Worm (Caenorhabditis elegans) whole organism, late embryonic: ENCODE measurements around the gene cdh-5.

ENCODE experiments used
- C38D4.7 ChIP-seq: fragments of 200-800 bp; sonication (Bioruptor generic); optimal IDR thresholded peaks from 2 replicates; lab custom pipeline; 2018; ENCODE audit warnings: mild to moderate bottlenecking, missing genetic modification characterization, moderate library complexity, missing compliant biosample characterization
- K02D7.2 ChIP-seq: sonication (generic microtip); optimal IDR thresholded peaks from 2 replicates; lab custom pipeline; 2017; ENCODE audit warnings: mild to moderate bottlenecking, missing genetic modification characterization, missing compliant biosample characterization
- K09A11.1 ChIP-seq: sonication (generic microtip); optimal IDR thresholded peaks from 2 replicates; lab custom pipeline; 2017; ENCODE audit warnings: antibody characterized with exemption, mild to moderate bottlenecking, missing genetic modification characterization, missing compliant biosample characterization; ENCODE audit not compliant: insufficient read depth
- Y22D7AL.16 ChIP-seq: sonication (generic microtip); optimal IDR thresholded peaks from 2 replicates; lab custom pipeline; 2016; ENCODE audit warnings: missing genetic modification characterization, missing compliant biosample characterization
- ceh-18 ChIP-seq: sonication (generic microtip); optimal IDR thresholded peaks from 2 replicates; lab custom pipeline; 2016; ENCODE audit warnings: missing genetic modification characterization, missing compliant biosample characterization
- ceh-2 ChIP-seq: sonication (generic microtip); optimal IDR thresholded peaks from 2 replicates; lab custom pipeline; 2016; ENCODE audit warnings: missing genotype, missing genetic modification characterization, missing compliant biosample characterization
- ceh-24 ChIP-seq: sonication (generic microtip); optimal IDR thresholded peaks from 2 replicates; lab custom pipeline; 2016; ENCODE audit warnings: mild to moderate bottlenecking, missing genetic modification characterization, missing compliant biosample characterization
- ceh-30 ChIP-seq: fragments of 150-350 bp; optimal IDR thresholded peaks from 2 replicates; lab custom pipeline; 2014; ENCODE audit warnings: missing biosample characterization, missing genetic modification characterization
- ceh-48 ChIP-seq: sonication (generic microtip); optimal IDR thresholded peaks from 2 replicates; lab custom pipeline; 2016; ENCODE audit warnings: missing genetic modification characterization, inconsistent platforms, missing compliant biosample characterization
- che-1 ChIP-seq: sonication (generic microtip); optimal IDR thresholded peaks from 2 replicates; lab custom pipeline; 2016; ENCODE audit warnings: mild to moderate bottlenecking, missing genetic modification characterization, missing compliant biosample characterization
- dmd-4 ChIP-seq: sonication (generic microtip); optimal IDR thresholded peaks from 2 replicates; lab custom pipeline; 2016; ENCODE audit warnings: borderline replicate concordance, missing genetic modification characterization, missing compliant biosample characterization
- dve-1 ChIP-seq: sonication (generic microtip); optimal IDR thresholded peaks from 2 replicates; lab custom pipeline; 2017; ENCODE audit warnings: antibody characterized with exemption, mild to moderate bottlenecking, missing genetic modification characterization, missing compliant biosample characterization
- elt-2 ChIP-seq: sonication (generic microtip); optimal IDR thresholded peaks from 2 replicates; lab custom pipeline; 2016; ENCODE audit warnings: missing genetic modification reagents, missing genetic modification characterization, missing compliant biosample characterization
- elt-4 ChIP-seq: sonication (generic microtip); optimal IDR thresholded peaks from 2 replicates; lab custom pipeline; 2016; ENCODE audit warnings: missing genetic modification characterization, missing compliant biosample characterization
- eyg-1 ChIP-seq: sonication (generic microtip); optimal IDR thresholded peaks from 2 replicates; lab custom pipeline; 2016; ENCODE audit warnings: missing genotype, missing genetic modification characterization, missing compliant biosample characterization
- fax-1 ChIP-seq: sonication (generic microtip); optimal IDR thresholded peaks from 2 replicates; lab custom pipeline; 2016; ENCODE audit warnings: missing genotype, missing genetic modification characterization, missing compliant biosample characterization
- fkh-6 ChIP-seq: sonication (generic microtip); optimal IDR thresholded peaks from 2 replicates; lab custom pipeline; 2016; ENCODE audit warnings: missing genetic modification characterization, missing compliant biosample characterization
- hlh-13 ChIP-seq: fragments of 200-800 bp; sonication (Bioruptor generic); optimal IDR thresholded peaks from 2 replicates; lab custom pipeline; 2018; ENCODE audit warnings: mild to moderate bottlenecking, missing genetic modification characterization, missing compliant biosample characterization
- hlh-15 ChIP-seq: sonication (generic microtip); optimal IDR thresholded peaks from 2 replicates; lab custom pipeline; 2016; ENCODE audit warnings: missing genetic modification characterization, missing compliant biosample characterization
- hlh-6 ChIP-seq: sonication (generic microtip); optimal IDR thresholded peaks from 2 replicates; lab custom pipeline; 2016; ENCODE audit warnings: missing genotype, missing genetic modification characterization, missing compliant biosample characterization
- lim-6 ChIP-seq: sonication (generic microtip); optimal IDR thresholded peaks from 2 replicates; lab custom pipeline; 2016; ENCODE audit warnings: missing genetic modification characterization, missing compliant biosample characterization
- lin-11 ChIP-seq: fragments of 200-800 bp; sonication (Bioruptor generic); optimal IDR thresholded peaks from 2 replicates; lab custom pipeline; 2018; ENCODE audit warnings: mild to moderate bottlenecking, missing genetic modification characterization, missing compliant biosample characterization
- nfya-1 ChIP-seq: sonication (generic microtip); optimal IDR thresholded peaks from 2 replicates; lab custom pipeline; 2017; ENCODE audit warnings: missing genetic modification characterization, mild to moderate bottlenecking, missing compliant biosample characterization, antibody characterized with exemption, moderate library complexity
- nhr-11 ChIP-seq: fragments of 150-350 bp; optimal IDR thresholded peaks from 2 replicates; lab custom pipeline; 2014; ENCODE audit warnings: missing biosample characterization, missing genetic modification characterization
- pat-9 ChIP-seq: fragments of 200-800 bp; sonication (Bioruptor generic); optimal IDR thresholded peaks from 2 replicates; lab custom pipeline; 2018; ENCODE audit warnings: mild to moderate bottlenecking, missing genetic modification characterization, moderate library complexity, missing compliant biosample characterization
- pax-1 ChIP-seq: fragments of 150-350 bp; optimal IDR thresholded peaks from 2 replicates; lab custom pipeline; 2014; ENCODE audit warnings: missing biosample characterization, missing genetic modification characterization
- pha-2 ChIP-seq: sonication (generic microtip); optimal IDR thresholded peaks from 2 replicates; lab custom pipeline; 2017; ENCODE audit warnings: mild to moderate bottlenecking, missing genetic modification characterization, missing compliant biosample characterization
- pha-4 ChIP-seq: fragments of 150-350 bp; optimal IDR thresholded peaks from 2 replicates; lab custom pipeline; 2018; ENCODE audit warnings: missing biosample characterization, missing genetic modification reagents, missing genetic modification characterization
- sdc-2 ChIP-seq: sonication (generic microtip); optimal IDR thresholded peaks from 2 replicates; lab custom pipeline; 2016; ENCODE audit warnings: missing genotype, missing genetic modification characterization, missing compliant biosample characterization
- syd-9 ChIP-seq: sonication (generic microtip); optimal IDR thresholded peaks from 2 replicates; lab custom pipeline; 2016; ENCODE audit warnings: mild to moderate bottlenecking, missing genetic modification characterization, moderate library complexity, missing compliant biosample characterization
- tbx-2 ChIP-seq: sonication (generic microtip); optimal IDR thresholded peaks from 2 replicates; lab custom pipeline; 2016; ENCODE audit warnings: missing genetic modification characterization, missing compliant biosample characterization
- tbx-7 ChIP-seq: sonication (generic microtip); optimal IDR thresholded peaks from 2 replicates; lab custom pipeline; 2016; ENCODE audit warnings: missing genotype, missing genetic modification characterization, missing compliant biosample characterization
- ttx-3 ChIP-seq: sonication (generic microtip); optimal IDR thresholded peaks from 2 replicates; lab custom pipeline; 2016; ENCODE audit warnings: missing genetic modification reagents, missing genetic modification characterization, missing compliant biosample characterization
- unc-42 ChIP-seq: sonication (generic microtip); optimal IDR thresholded peaks from 2 replicates; lab custom pipeline; 2016; ENCODE audit warnings: missing genotype, missing genetic modification characterization, missing compliant biosample characterization
- unc-86 ChIP-seq: sonication (generic microtip); optimal IDR thresholded peaks from 2 replicates; lab custom pipeline; 2016; ENCODE audit warnings: missing genetic modification characterization, missing compliant biosample characterization
- zip-5 ChIP-seq: sonication (generic microtip); optimal IDR thresholded peaks from 2 replicates; lab custom pipeline; 2016; ENCODE audit warnings: missing genetic modification characterization, missing compliant biosample characterization

Gene cdh-5

ce11 chrIV:8638761-8639160 lies 30.0 kb upstream of the cdh-5 start, which contains the start of gene F42A9.9:
TSS of gene F42A9.9 (minus strand) at chrIV:8638861.
- no peak for TF ChIP-seq nhr-11 (tag; lab: Kevin White, UChicago)
- TF ChIP-seq lin-11 (tag; lab: Kevin White, UChicago) = no peak
- no peak for TF ChIP-seq pha-4 (tag; lab: Kevin White, UChicago)
- TF ChIP-seq tbx-7 (tag; lab: Kevin White, UChicago) = no peak
- no peak for TF ChIP-seq hlh-6 (tag; lab: Kevin White, UChicago)

ce11 chrIV:8644432-8644831 lies 24.3 kb upstream of the cdh-5 start, which contains the start of gene C49C8.3:
TSS of gene C49C8.3 (plus strand) at chrIV:8644732.
- no peak for TF ChIP-seq nfya-1 (tag; lab: Kevin White, UChicago)
- no peak for TF ChIP-seq C38D4.7 (GFP tag; lab: Kevin White, UChicago)
- TF ChIP-seq, all 69 proteins: peak for 0

- TF ChIP-seq hlh-6 (tag; lab: Kevin White, UChicago) (no peak), pat-9 (tag; lab: Kevin White, UChicago) (no peak), sdc-2 (no peak), lim-6 (no peak), ceh-18 (tag; lab: Kevin White, UChicago) (no peak), pha-2 (tag; lab: Kevin White, UChicago) (no peak), ttx-3 (tag; lab: Kevin White, UChicago) (no peak), unc-42 (tag; lab: Kevin White, UChicago) (no peak), ceh-30 (tag; lab: Kevin White, UChicago) (no peak), ceh-48 (no peak), K02D7.2 (tag; lab: Kevin White, UChicago) (no peak), che-1 (tag; lab: Kevin White, UChicago) (no peak), ceh-24 (tag; lab: Kevin White, UChicago) (no peak), pax-1 (no peak)
Observed at ce11 chrIV:8648502-8648901, 20.2 kb upstream of the cdh-5 start, which contains the start of gene cyp-33E1. TSS of gene cyp-33E1 (minus strand) at chrIV:8648602.

ce11 chrIV:8650696-8651095 lies 18.0 kb upstream of the cdh-5 start, which contains the start of gene C49C8.2:
TSS of gene C49C8.2 (plus strand) at chrIV:8651088.
- no peak for TF ChIP-seq tbx-2 (tag; lab: Kevin White, UChicago)
- no peak for TF ChIP-seq Y22D7AL.16 (tag; lab: Kevin White, UChicago)
- TF ChIP-seq dmd-4 (tag; lab: Kevin White, UChicago) = no peak
- TF ChIP-seq hlh-15 (tag; lab: Kevin White, UChicago) = no peak
- TF ChIP-seq dve-1 (tag; lab: Kevin White, UChicago) = no peak
- TF ChIP-seq fax-1 (tag; lab: Kevin White, UChicago) = no peak
- TF ChIP-seq syd-9 (tag; lab: Kevin White, UChicago) = no peak
- TF ChIP-seq ttx-3 (tag; lab: Kevin White, UChicago) = no peak
- no peak for TF ChIP-seq ceh-18 (tag; lab: Kevin White, UChicago)
- TF ChIP-seq nhr-11 (tag; lab: Kevin White, UChicago) = no peak
- TF ChIP-seq ceh-2 = no peak
- no peak for TF ChIP-seq lim-6
- TF ChIP-seq K09A11.1 = no peak
- TF ChIP-seq pat-9 (tag; lab: Kevin White, UChicago) = no peak
- TF ChIP-seq unc-86 (tag; lab: Kevin White, UChicago) = no peak
- TF ChIP-seq che-1 (tag; lab: Kevin White, UChicago) = no peak
- TF ChIP-seq elt-4 (tag; lab: Kevin White, UChicago) = no peak
- no peak for TF ChIP-seq C38D4.7 (GFP tag; lab: Kevin White, UChicago)
- TF ChIP-seq, all 69 proteins: peak for 0

DNA sequence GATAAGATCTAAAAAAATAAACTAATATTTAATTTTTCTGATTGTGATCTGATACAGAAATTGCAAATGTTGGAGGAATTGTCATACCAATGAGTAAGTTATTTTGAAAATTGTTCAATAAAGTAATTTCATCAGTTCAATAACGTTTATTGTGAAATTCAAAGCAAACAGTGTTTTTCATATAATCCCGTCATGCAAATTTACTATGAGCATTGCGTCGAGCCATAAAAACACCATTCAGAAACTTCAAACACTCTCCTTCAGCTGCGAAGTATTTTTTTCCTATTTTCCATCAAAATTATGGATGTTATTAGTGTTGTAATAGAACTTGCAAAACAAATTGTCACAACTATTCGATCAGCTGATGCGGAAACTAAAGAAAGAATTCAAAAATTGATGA lies 16.9 kb upstream of the cdh-5 start, which contains the start of gene C49C8.8:
Gene C49C8.8, plus strand, starts transcription at position 301 of the 400 bp plus-strand sequence.
- TF ChIP-seq eyg-1 (tag; lab: Kevin White, UChicago) (no peak), zip-5 (no peak), fkh-6 (tag; lab: Kevin White, UChicago) (no peak), elt-4 (tag; lab: Kevin White, UChicago) (no peak), elt-2 (tag; lab: Kevin White, UChicago) (no peak), hlh-13 (GFP tag; lab: Kevin White, UChicago) (no peak), ttx-3 (tag; lab: Kevin White, UChicago) (no peak), nfya-1 (tag; lab: Kevin White, UChicago) (no peak), unc-86 (tag; lab: Kevin White, UChicago) (no peak)
